Fruit fly (Drosophila melanogaster) whole organism, embryonic: ENCODE results near the gene HHEX.

Experiments
- CG18476 ChIP-seq: fragments of 200-800 bp; sonication (Bioruptor generic); optimal IDR thresholded peaks from 2 replicates; lab custom pipeline; 2016; ENCODE audit warnings: missing biosample characterization, mild to moderate bottlenecking, missing genetic modification characterization
- dati ChIP-seq: fragments of 200-800 bp; sonication (Bioruptor generic); IDR thresholded peaks from 2 replicates; pipeline ENCODE4 v1.3.6; 2022; ENCODE audit warnings: missing biosample characterization, missing genetic modification characterization

dm6 chr3R:21089416-21089815 is 8.7 kb upstream of the HHEX start:
- no peak for TF ChIP-seq dati (GFP tag; lab: Robert Waterston, UW)
- no peak for TF ChIP-seq CG18476 (GFP tag; lab: Kevin White, UChicago)
